Fruit fly (Drosophila melanogaster) whole organism, embryonic: Measurements from ENCODE around the gene Alg2.

Experiments
- Antp ChIP-seq: fragments of 200-800 bp; sonication (Bioruptor generic); optimal IDR thresholded peaks from 3 replicates; lab custom pipeline; 2016; ENCODE audit warnings: missing biosample characterization, missing genetic modification characterization
- BEAF-32 ChIP-seq: fragments of 200-800 bp; sonication (Bioruptor generic); optimal IDR thresholded peaks from 3 replicates; lab custom pipeline; 2017; ENCODE audit warnings: missing biosample characterization, missing genetic modification characterization, mild to moderate bottlenecking, moderate library complexity, missing genetic modification reagents
- CG12104 ChIP-seq: fragments of 200-800 bp; sonication (Bioruptor generic); optimal IDR thresholded peaks from 3 replicates; lab custom pipeline; 2016; ENCODE audit warnings: missing biosample characterization, missing genetic modification characterization
- CG13123 ChIP-seq: fragments of 200-800 bp; sonication (Bioruptor generic); optimal IDR thresholded peaks from 2 replicates; lab custom pipeline; 2016; ENCODE audit warnings: missing biosample characterization, missing genetic modification characterization
- CG13287 ChIP-seq: fragments of 200-800 bp; sonication (Bioruptor generic); IDR thresholded peaks from 2 replicates; pipeline ENCODE4 v1.3.6; 2022; ENCODE audit warnings: missing biosample characterization, missing genetic modification characterization; ENCODE audit not compliant: partially characterized antibody
- CG14441 ChIP-seq: fragments of 200-800 bp; sonication (Bioruptor generic); IDR thresholded peaks from 2 replicates; pipeline ENCODE4 v1.3.6; 2022; ENCODE audit warnings: missing biosample characterization, missing genetic modification characterization
- CG15479 ChIP-seq: fragments of 200-800 bp; sonication (Bioruptor generic); optimal IDR thresholded peaks from 3 replicates; lab custom pipeline; 2019; ENCODE audit warnings: missing biosample characterization, mild to moderate bottlenecking, missing genetic modification characterization, moderate library complexity
- CG15514 ChIP-seq: fragments of 200-800 bp; sonication (Bioruptor generic); optimal IDR thresholded peaks from 3 replicates; lab custom pipeline; 2017; ENCODE audit warnings: missing biosample characterization, missing genetic modification characterization, mild to moderate bottlenecking, moderate library complexity, missing genetic modification reagents
- CG17829 ChIP-seq: fragments of 200-800 bp; optimal IDR thresholded peaks from 2 replicates; lab custom pipeline; 2019; ENCODE audit warnings: missing biosample characterization, mild to moderate bottlenecking, missing genetic modification characterization, moderate library complexity
- CG30020 ChIP-seq: fragments of 200-800 bp; optimal IDR thresholded peaks from 2 replicates; lab custom pipeline; 2019; ENCODE audit warnings: missing biosample characterization, mild to moderate bottlenecking, missing genetic modification characterization, moderate library complexity
- CG32532 ChIP-seq: fragments of 200-800 bp; sonication (Bioruptor generic); IDR thresholded peaks from 2 replicates; pipeline ENCODE4 v1.3.6; 2022; ENCODE audit warnings: missing biosample characterization, missing genetic modification characterization
- CG3407 ChIP-seq: fragments of 200-800 bp; sonication (Bioruptor generic); optimal IDR thresholded peaks from 2 replicates; lab custom pipeline; 2018; ENCODE audit warnings: missing biosample characterization, mild to moderate bottlenecking, missing genetic modification characterization
- CG34224 ChIP-seq: fragments of 200-800 bp; sonication (Bioruptor generic); IDR thresholded peaks from 3 replicates; pipeline ENCODE4 v1.3.6; 2022; ENCODE audit warnings: missing biosample characterization, missing genetic modification characterization; ENCODE audit not compliant: partially characterized antibody
- CG4404 ChIP-seq: fragments of 200-800 bp; sonication (Bioruptor generic); IDR thresholded peaks from 2 replicates; pipeline ENCODE4 v1.3.6; 2022; ENCODE audit warnings: missing biosample characterization, missing genetic modification characterization
- CG6272 ChIP-seq: fragments of 200-800 bp; sonication (Bioruptor generic); IDR thresholded peaks from 2 replicates; pipeline ENCODE4 v1.3.6; 2022; ENCODE audit warnings: missing biosample characterization, missing genetic modification characterization
- CG9437 ChIP-seq: fragments of 200-800 bp; sonication (Bioruptor generic); optimal IDR thresholded peaks from 2 replicates; lab custom pipeline; 2018; ENCODE audit warnings: missing biosample characterization, mild to moderate bottlenecking, missing genetic modification characterization
- CG9797 ChIP-seq: fragments of 200-800 bp; sonication (Bioruptor generic); optimal IDR thresholded peaks from 3 replicates; lab custom pipeline; 2018; ENCODE audit warnings: missing biosample characterization, mild to moderate bottlenecking, missing genetic modification characterization
- CkIIα-i1 ChIP-seq: fragments of 200-800 bp; sonication (Bioruptor generic); IDR thresholded peaks from 2 replicates; pipeline ENCODE4 v1.3.6; 2022; ENCODE audit warnings: missing biosample characterization, missing genetic modification characterization
- CrebB ChIP-seq: fragments of 200-800 bp; sonication (Bioruptor generic); optimal IDR thresholded peaks from 3 replicates; lab custom pipeline; 2018; ENCODE audit warnings: missing biosample characterization, mild to moderate bottlenecking, missing genetic modification characterization
- Dek ChIP-seq: fragments of 200-800 bp; sonication (Bioruptor generic); optimal IDR thresholded peaks from 3 replicates; lab custom pipeline; 2019; ENCODE audit warnings: missing biosample characterization, mild to moderate bottlenecking, missing genetic modification characterization, moderate library complexity
- Dp ChIP-seq: fragments of 200-800 bp; sonication (Bioruptor generic); optimal IDR thresholded peaks from 2 replicates; lab custom pipeline; 2018; ENCODE audit warnings: missing biosample characterization, mild to moderate bottlenecking, missing genetic modification characterization, moderate library complexity
- MESR4 ChIP-seq: fragments of 200-800 bp; sonication (Bioruptor generic); optimal IDR thresholded peaks from 2 replicates; lab custom pipeline; 2018; ENCODE audit warnings: missing biosample characterization, mild to moderate bottlenecking, missing genetic modification characterization, moderate library complexity
- Med ChIP-seq: fragments of 200-800 bp; sonication (Bioruptor generic); peaks from one replicate; lab custom pipeline; 2016; ENCODE audit warnings: missing biosample characterization, missing genetic modification characterization, mild to moderate bottlenecking, inconsistent platforms, moderate library complexity
- Myb ChIP-seq: fragments of 200-800 bp; sonication (Bioruptor generic); optimal IDR thresholded peaks from 2 replicates; lab custom pipeline; 2016; ENCODE audit warnings: missing biosample characterization, missing genetic modification characterization
- NK7.1 ChIP-seq: fragments of 200-800 bp; sonication (Bioruptor generic); optimal IDR thresholded peaks from 3 replicates; lab custom pipeline; 2016; ENCODE audit warnings: missing biosample characterization, missing genetic modification characterization
- Nf-YA ChIP-seq: fragments of 200-800 bp; sonication (Bioruptor generic); IDR thresholded peaks from 2 replicates; pipeline ENCODE4 v1.3.6; 2022; ENCODE audit warnings: missing biosample characterization, missing genetic modification characterization
- Sry-δ ChIP-seq: fragments of 200-800 bp; sonication (Bioruptor generic); optimal IDR thresholded peaks from 2 replicates; lab custom pipeline; 2016; ENCODE audit warnings: missing biosample characterization, missing genetic modification characterization
- ac ChIP-seq: fragments of 200-800 bp; sonication (Bioruptor generic); optimal IDR thresholded peaks from 3 replicates; lab custom pipeline; 2017; ENCODE audit warnings: missing biosample characterization, mild to moderate bottlenecking, missing genetic modification characterization
- ato ChIP-seq: fragments of 200-800 bp; sonication (Bioruptor generic); IDR thresholded peaks from 2 replicates; pipeline ENCODE4 v1.3.6; 2022; ENCODE audit warnings: missing biosample characterization, missing genetic modification characterization; ENCODE audit not compliant: partially characterized antibody
- dm ChIP-seq: fragments of 200-800 bp; sonication (Bioruptor generic); optimal IDR thresholded peaks from 3 replicates; lab custom pipeline; 2016; ENCODE audit warnings: missing biosample characterization, missing genetic modification characterization
- fd102C ChIP-seq: fragments of 200-800 bp; sonication (Bioruptor generic); optimal IDR thresholded peaks from 2 replicates; lab custom pipeline; 2018; ENCODE audit warnings: missing biosample characterization, mild to moderate bottlenecking, missing genetic modification characterization, moderate library complexity
- hkb ChIP-seq, 2 experiments: fragments of 200-800 bp in 1 of 2; fragments of >200 bp in 1 of 2; sonication (Bioruptor generic) in 1 of 2; IDR thresholded peaks in 1 of 2; optimal IDR thresholded peaks in 1 of 2; 2 replicates each; pipeline versions ENCODE4 v1.3.6 to Lab custom; 2017 to 2022; ENCODE audit warnings: missing biosample characterization in 1 of 2, missing genetic modification characterization in 1 of 2
- jigr1 ChIP-seq: fragments of 200-800 bp; sonication (Bioruptor generic); IDR thresholded peaks from 3 replicates; pipeline ENCODE4 v1.3.6; 2022; ENCODE audit warnings: missing biosample characterization, missing genetic modification characterization
- lmd ChIP-seq: fragments of 200-800 bp; sonication (Bioruptor generic); IDR thresholded peaks from 2 replicates; pipeline ENCODE4 v1.3.6; 2022; ENCODE audit warnings: missing biosample characterization, missing genetic modification characterization
- mld ChIP-seq: fragments of 200-800 bp; sonication (Bioruptor generic); IDR thresholded peaks from 3 replicates; pipeline ENCODE4 v1.3.6; 2022; ENCODE audit warnings: missing biosample characterization, missing genetic modification characterization; ENCODE audit not compliant: partially characterized antibody
- nmo ChIP-seq: fragments of 200-800 bp; sonication (Bioruptor generic); optimal IDR thresholded peaks from 2 replicates; lab custom pipeline; 2018; ENCODE audit warnings: missing biosample characterization, mild to moderate bottlenecking, missing genetic modification characterization, moderate library complexity
- pzg ChIP-seq: fragments of 200-800 bp; sonication (Bioruptor generic); optimal IDR thresholded peaks from 3 replicates; lab custom pipeline; 2018; ENCODE audit warnings: missing biosample characterization, mild to moderate bottlenecking, missing genetic modification characterization, moderate library complexity
- row ChIP-seq: fragments of 200-800 bp; sonication (Bioruptor generic); IDR thresholded peaks from 3 replicates; pipeline ENCODE4 v1.3.6; 2022; ENCODE audit warnings: missing biosample characterization, missing genetic modification characterization
- slp2 ChIP-seq: fragments of 200-800 bp; sonication (Bioruptor generic); optimal IDR thresholded peaks from 2 replicates; lab custom pipeline; 2016; ENCODE audit warnings: missing biosample characterization, missing genetic modification characterization
- sna ChIP-seq: fragments of 200-800 bp; sonication (Bioruptor generic); IDR thresholded peaks from 2 replicates; pipeline ENCODE4 v1.3.6; 2022; ENCODE audit warnings: missing biosample characterization, missing genetic modification characterization; ENCODE audit not compliant: partially characterized antibody
- vfl ChIP-seq: fragments of 200-800 bp; sonication (Bioruptor generic); optimal IDR thresholded peaks from 2 replicates; lab custom pipeline; 2016; ENCODE audit warnings: missing biosample characterization, missing genetic modification characterization

The Alg2 gene

dm6 chr3L:3192333-3192894 is 48.8 kb downstream of the Alg2 start, which contains the start of gene CG14965 (continued):
- TF ChIP-seq CG30020 (tag; lab: Kevin White, UChicago) = no peak
- peak; percentile 95 for TF ChIP-seq BEAF-32 (GFP tag; lab: Kevin White, UChicago)
- TF ChIP-seq Nf-YA = no peak
- TF ChIP-seq CG9797 (GFP tag; lab: Kevin White, UChicago) = no peak
- TF ChIP-seq CG15514 = peak; percentile 99
- peak; percentile 94 for TF ChIP-seq CG13287 (GFP tag; lab: Robert Waterston, UW)
- TF ChIP-seq CG15479 (GFP tag; lab: Kevin White, UChicago) = peak; percentile 79
- TF ChIP-seq CG9437 (GFP tag; lab: Kevin White, UChicago) = no peak
- TF ChIP-seq Myb (GFP tag; lab: Kevin White, UChicago) = peak; percentile 94
- no peak for TF ChIP-seq fd102C (GFP tag; lab: Kevin White, UChicago)
- TF ChIP-seq vfl = no peak
- peak; percentile 30; the same call in 1 of the 2 replicates for TF ChIP-seq CG6272 (GFP tag; lab: Robert Waterston, UW)
- no peak for TF ChIP-seq CkIIα-i1
- TF ChIP-seq row (GFP tag; lab: Robert Waterston, UW) = peak; percentile 50; the same call in 2 of the 3 replicates
- no peak for TF ChIP-seq dm
- TF ChIP-seq Dek (tag; lab: Kevin White, UChicago) = no peak
- TF ChIP-seq hkb (optimal IDR thresholded peaks at IDR 0.05; lab: Kevin White, UChicago) = peak; percentile 34
- TF ChIP-seq hkb (GFP tag; IDR thresholded peaks at IDR 0.05; lab: Robert Waterston, UW) = no peak
- no peak for TF ChIP-seq Antp
- TF ChIP-seq Dp (GFP tag; lab: Kevin White, UChicago) = peak; percentile 81
- no peak for TF ChIP-seq jigr1 (GFP tag; lab: Robert Waterston, UW)
- no peak for TF ChIP-seq NK7.1 (GFP tag; lab: Kevin White, UChicago)
- peak; percentile 36; the same call in 1 of the 2 replicates for TF ChIP-seq CG14441 (GFP tag; lab: Robert Waterston, UW)
- TF ChIP-seq CG4404 (GFP tag; lab: Robert Waterston, UW) = no peak
- peak; percentile 64 for TF ChIP-seq pzg
- no peak for TF ChIP-seq CG3407 (GFP tag; lab: Kevin White, UChicago)
- peak; percentile 95 for TF ChIP-seq Sry-δ (GFP tag; lab: Kevin White, UChicago)
- no peak for TF ChIP-seq lmd (GFP tag; lab: Robert Waterston, UW)
- peak; percentile 2 for TF ChIP-seq Med
- TF ChIP-seq CG12104 = no peak
- TF ChIP-seq MESR4 (GFP tag; lab: Kevin White, UChicago) = peak; percentile 20
- peak; percentile 95 for TF ChIP-seq sna (GFP tag; lab: Robert Waterston, UW)
- TF ChIP-seq ato (GFP tag; lab: Robert Waterston, UW) = peak; percentile 75
- TF ChIP-seq CrebB (tag; lab: Kevin White, UChicago) = no peak
- no peak for TF ChIP-seq nmo
- TF ChIP-seq mld = peak; percentile 75; the same call in 2 of the 3 replicates
- TF ChIP-seq CG17829 (tag; lab: Kevin White, UChicago) = no peak
- TF ChIP-seq ac (GFP tag; lab: Kevin White, UChicago) = no peak
- TF ChIP-seq slp2 (GFP tag; lab: Kevin White, UChicago) = no peak
- peak; percentile 84 for TF ChIP-seq CG34224 (GFP tag; lab: Robert Waterston, UW)
- no peak for TF ChIP-seq CG32532 (GFP tag; lab: Robert Waterston, UW)
- no peak for TF ChIP-seq CG13123
